Fruit fly (Drosophila melanogaster): ENCODE measurements around the gene Flad1.
A peak's percentile ranks its signal among the peaks of the same experiment; 100 is the strongest.

Gene Flad1

dm6 chrX:12909577-12910426 is 6.5 kb upstream of the Flad1 start, which contains the start of the genes Brms1 and CG4645 (continued):
- TF ChIP-seq CG16779 (tag; optimal IDR thresholded peaks at IDR 0.05), result no peak
- TF ChIP-seq OdsH (GFP tag; optimal IDR thresholded peaks at IDR 0.05), result peak; percentile 57
- TF ChIP-seq CG6792 (GFP tag; optimal IDR thresholded peaks at IDR 0.05), result peak; percentile 32
- peak; percentile 16 for TF ChIP-seq CG8319 (GFP tag; optimal IDR thresholded peaks at IDR 0.05)
- no peak for TF ChIP-seq CG11294 (GFP tag; IDR thresholded peaks at IDR 0.05)
- TF ChIP-seq CG11902 (GFP tag; optimal IDR thresholded peaks at IDR 0.05), result peak; percentile 24
- TF ChIP-seq salr (GFP tag; optimal IDR thresholded peaks at IDR 0.05), result peak in 1 of 2 experiments; percentile 56
- no peak for TF ChIP-seq CG7368 (GFP tag; optimal IDR thresholded peaks at IDR 0.05)
- no peak for TF ChIP-seq Eip93F (GFP tag; optimal IDR thresholded peaks at IDR 0.05)
- peak; percentile 26 for TF ChIP-seq Smox (GFP tag; optimal IDR thresholded peaks at IDR 0.05)
- TF ChIP-seq CG1621 (tag; optimal IDR thresholded peaks at IDR 0.05), result no peak
- peak in 1 of 2 experiments; percentile 33 for TF ChIP-seq ss (GFP tag; optimal IDR thresholded peaks at IDR 0.05)
- no peak for TF ChIP-seq CG6163 (GFP tag; IDR thresholded peaks at IDR 0.05)
- TF ChIP-seq esn (GFP tag; optimal IDR thresholded peaks at IDR 0.05), result peak; percentile 59
- TF ChIP-seq pdm3 (GFP tag; optimal IDR thresholded peaks at IDR 0.05), result peak; percentile 58
- TF ChIP-seq dsx (GFP tag; optimal IDR thresholded peaks at IDR 0.05; ENCODE audit: poor library complexity, severe bottlenecking), result no peak
- TF ChIP-seq Hr38 (GFP tag; optimal IDR thresholded peaks at IDR 0.05), result no peak
- peak; percentile 29 for TF ChIP-seq CG34406 (GFP tag; optimal IDR thresholded peaks at IDR 0.05)
- TF ChIP-seq dac (GFP tag; optimal IDR thresholded peaks at IDR 0.05), result no peak
- TF ChIP-seq Eip78C (GFP tag), result peak; percentile 79
- peak; percentile 66 for TF ChIP-seq CG10631 (GFP tag; optimal IDR thresholded peaks at IDR 0.05)
- no peak for TF ChIP-seq Gug (GFP tag; IDR thresholded peaks at IDR 0.05)
- peak; percentile 33 for TF ChIP-seq Met (GFP tag; optimal IDR thresholded peaks at IDR 0.05)
- peak; percentile 34 for TF ChIP-seq CG11762 (GFP tag; optimal IDR thresholded peaks at IDR 0.05; ENCODE audit: insufficient read depth)
- TF ChIP-seq acj6 (GFP tag; optimal IDR thresholded peaks at IDR 0.05), result peak; percentile 55
- TF ChIP-seq CG6276 (GFP tag; optimal IDR thresholded peaks at IDR 0.05), result no peak
- TF ChIP-seq Hr39 (GFP tag; optimal IDR thresholded peaks at IDR 0.05), result peak; percentile 31
- TF ChIP-seq CG3919 (GFP tag; optimal IDR thresholded peaks at IDR 0.05), result peak; percentile 48
- no peak for TF ChIP-seq Lpt (GFP tag; optimal IDR thresholded peaks at IDR 0.05)
- TF ChIP-seq Hr4 (GFP tag; optimal IDR thresholded peaks at IDR 0.05), result peak; percentile 31
- TF ChIP-seq fd59A (GFP tag; optimal IDR thresholded peaks at IDR 0.05), result peak; percentile 33
- peak; percentile 18 for TF ChIP-seq CG8632 (GFP tag; optimal IDR thresholded peaks at IDR 0.05)
- peak; percentile 53 for TF ChIP-seq topi (GFP tag; optimal IDR thresholded peaks at IDR 0.05)
- peak; percentile 58 for TF ChIP-seq CG32006 (GFP tag; optimal IDR thresholded peaks at IDR 0.05)
- peak; percentile 38 for TF ChIP-seq CG6808 (GFP tag; optimal IDR thresholded peaks at IDR 0.05)

dm6 chrX:12906914-12907313 is 3.6 kb upstream of the Flad1 start, which contains the start of gene mRpL49:
mRpL49 (plus strand) TSS chrX:12907105.
- no peak for TF ChIP-seq CG31627 (GFP tag; optimal IDR thresholded peaks at IDR 0.05)
- no peak for TF ChIP-seq Sox14 (GFP tag; optimal IDR thresholded peaks at IDR 0.05)
- no peak for TF ChIP-seq Met (GFP tag; optimal IDR thresholded peaks at IDR 0.05)
- no peak for TF ChIP-seq CG8319 (GFP tag; optimal IDR thresholded peaks at IDR 0.05)
- TF ChIP-seq Sox15 (GFP tag; optimal IDR thresholded peaks at IDR 0.05), result no peak
- no peak for TF ChIP-seq CG6163 (GFP tag; IDR thresholded peaks at IDR 0.05)
- no peak for TF ChIP-seq CG6792 (GFP tag; optimal IDR thresholded peaks at IDR 0.05)
- TF ChIP-seq dsx (GFP tag; optimal IDR thresholded peaks at IDR 0.05; ENCODE audit: poor library complexity, severe bottlenecking), result no peak
- TF ChIP-seq fd85E (GFP tag; optimal IDR thresholded peaks at IDR 0.05), result no peak
- no peak for TF ChIP-seq CG6276 (GFP tag; optimal IDR thresholded peaks at IDR 0.05)
- no peak for TF ChIP-seq dac (GFP tag; optimal IDR thresholded peaks at IDR 0.05)
- TF ChIP-seq CG11902 (GFP tag; optimal IDR thresholded peaks at IDR 0.05), result no peak
- no peak for TF ChIP-seq CG11294 (GFP tag; IDR thresholded peaks at IDR 0.05)
